Fruit fly (Drosophila melanogaster): ENCODE data around the gene CG14132.

Gene CG14132

DNA sequence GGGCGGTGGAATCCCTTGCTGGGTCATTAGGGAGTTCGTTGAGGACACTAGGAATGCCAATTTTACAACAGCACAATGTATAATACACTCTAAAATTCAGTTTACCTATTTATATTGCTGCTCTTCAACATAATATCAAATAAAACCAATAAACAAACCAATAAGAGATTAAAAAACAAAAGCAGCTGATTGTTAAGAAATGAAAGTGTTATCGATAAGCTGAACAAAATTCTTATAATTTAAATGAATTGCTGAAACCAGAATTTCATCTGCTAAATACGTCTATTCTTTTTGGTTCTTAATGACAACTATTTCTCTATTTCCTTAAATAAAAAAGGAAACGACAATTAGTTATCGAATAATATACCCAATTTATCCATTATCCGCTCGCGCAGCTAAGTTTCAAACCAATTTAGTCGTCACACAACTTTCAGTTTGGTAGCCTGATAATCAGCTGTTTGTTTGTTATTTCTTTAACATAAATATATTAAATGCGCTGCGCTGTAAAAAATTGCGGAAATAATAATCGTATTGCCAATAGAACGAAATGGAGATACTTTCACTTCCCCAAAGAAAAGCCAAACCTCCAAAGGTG, 23.8 kb downstream of the CG14132 start, which contains the start of the genes Pldn and CG14135:
Gene Pldn, minus strand, starts transcription at position 197 of the 595 bp plus-strand sequence.
Gene CG14135, plus strand, starts transcription at position 369 of the 595 bp plus-strand sequence.
- TF ChIP-seq CG7928 (GFP tag; optimal IDR thresholded peaks at IDR 0.05) (no peak), HHEX (GFP tag; optimal IDR thresholded peaks at IDR 0.05) (no peak), Vsx1 (GFP tag; optimal IDR thresholded peaks at IDR 0.05) (peak; percentile 8), Nf-YC (tag; optimal IDR thresholded peaks at IDR 0.05) (peak; percentile 22), Med (GFP tag) (peak; percentile 66), HLH4C (GFP tag; IDR thresholded peaks at IDR 0.05; ENCODE audit: partially characterized antibody) (peak; percentile 53; the same call in 2 of the 3 replicates), CG30020 (tag; optimal IDR thresholded peaks at IDR 0.05) (peak; percentile 24), exex (tag; optimal IDR thresholded peaks at IDR 0.05) (peak; percentile 21), CTCF (GFP tag; optimal IDR thresholded peaks at IDR 0.05) (peak; percentile 64), Trl (optimal IDR thresholded peaks at IDR 0.05) (no peak), Trl (GFP tag; optimal IDR thresholded peaks at IDR 0.05) (no peak), Scr (GFP tag; IDR thresholded peaks at IDR 0.05; ENCODE audit: partially characterized antibody) (peak; percentile 49), sug (tag; optimal IDR thresholded peaks at IDR 0.05) (peak; percentile 32), CG10462 (GFP tag; optimal IDR thresholded peaks at IDR 0.05) (no peak), CG3838 (GFP tag; optimal IDR thresholded peaks at IDR 0.05) (no peak), sens (GFP tag) (peak; percentile 77), CG2116 (GFP tag; optimal IDR thresholded peaks at IDR 0.05) (peak; percentile 69), CG13287 (GFP tag; IDR thresholded peaks at IDR 0.05; ENCODE audit: partially characterized antibody) (peak; percentile 61), her (GFP tag; optimal IDR thresholded peaks at IDR 0.05) (no peak), MBD-R2 (GFP tag; IDR thresholded peaks at IDR 0.05) (peak; percentile 85), nmo (GFP tag; optimal IDR thresholded peaks at IDR 0.05) (peak; percentile 33), CG17186 (GFP tag; optimal IDR thresholded peaks at IDR 0.05) (no peak), CG8924 (tag; optimal IDR thresholded peaks at IDR 0.05) (peak; percentile 75), sd (tag; optimal IDR thresholded peaks at IDR 0.05) (peak; percentile 33), CG2199 (GFP tag; IDR thresholded peaks at IDR 0.05) (no peak), BEAF-32 (GFP tag; optimal IDR thresholded peaks at IDR 0.05) (peak; percentile 49), Doc3 (GFP tag; IDR thresholded peaks at IDR 0.05; ENCODE audit: partially characterized antibody) (peak; percentile 47; the same call in 1 of the 3 replicates), Dll (GFP tag; IDR thresholded peaks at IDR 0.05; ENCODE audit: partially characterized antibody) (peak; percentile 61; the same call in 2 of the 4 replicates), stwl (tag; optimal IDR thresholded peaks at IDR 0.05) (peak; percentile 63), Lhr (GFP tag; optimal IDR thresholded peaks at IDR 0.05) (no peak), cad (GFP tag; optimal IDR thresholded peaks at IDR 0.05) (peak; percentile 20), Sry-δ (GFP tag; optimal IDR thresholded peaks at IDR 0.05) (peak; percentile 45), MESR4 (GFP tag; optimal IDR thresholded peaks at IDR 0.05) (peak; percentile 29), Elba2 (GFP tag; optimal IDR thresholded peaks at IDR 0.05) (peak; percentile 72), hbn (GFP tag; IDR thresholded peaks at IDR 0.05; ENCODE audit: partially characterized antibody) (0 out of 2 replicates have a peak, but pooled peaks have one; percentile 27), Taf1 (GFP tag; IDR thresholded peaks at IDR 0.05) (no peak), scrt (GFP tag; optimal IDR thresholded peaks at IDR 0.05) (peak; percentile 68), phol (tag; optimal IDR thresholded peaks at IDR 0.05) (peak; percentile 19), jigr1 (GFP tag; IDR thresholded peaks at IDR 0.05) (no peak), CG2712 (tag; optimal IDR thresholded peaks at IDR 0.05) (peak; percentile 16), Ets97D (GFP tag; optimal IDR thresholded peaks at IDR 0.05) (peak; percentile 44), da (GFP tag; optimal IDR thresholded peaks at IDR 0.05) (no peak), HLH3B (GFP tag; IDR thresholded peaks at IDR 0.05) (no peak), crp (GFP tag; optimal IDR thresholded peaks at IDR 0.05) (peak; percentile 97 to 99), CG34376 (GFP tag; optimal IDR thresholded peaks at IDR 0.05) (peak; percentile 39), Bdp1 (GFP tag; optimal IDR thresholded peaks at IDR 0.05) (no peak), Dp (GFP tag; optimal IDR thresholded peaks at IDR 0.05) (peak; percentile 26), CG34224 (GFP tag; IDR thresholded peaks at IDR 0.05; ENCODE audit: partially characterized antibody) (0 out of 3 replicates have a peak, but pooled peaks have one; percentile 36), CG6791 (GFP tag; IDR thresholded peaks at IDR 0.05; ENCODE audit: partially characterized antibody) (peak; percentile 27; the same call in 1 of the 3 replicates)

Measured in whole organism, embryonic.